Worm (Caenorhabditis elegans): ENCODE results near the gene F21D5.4.

DNA sequence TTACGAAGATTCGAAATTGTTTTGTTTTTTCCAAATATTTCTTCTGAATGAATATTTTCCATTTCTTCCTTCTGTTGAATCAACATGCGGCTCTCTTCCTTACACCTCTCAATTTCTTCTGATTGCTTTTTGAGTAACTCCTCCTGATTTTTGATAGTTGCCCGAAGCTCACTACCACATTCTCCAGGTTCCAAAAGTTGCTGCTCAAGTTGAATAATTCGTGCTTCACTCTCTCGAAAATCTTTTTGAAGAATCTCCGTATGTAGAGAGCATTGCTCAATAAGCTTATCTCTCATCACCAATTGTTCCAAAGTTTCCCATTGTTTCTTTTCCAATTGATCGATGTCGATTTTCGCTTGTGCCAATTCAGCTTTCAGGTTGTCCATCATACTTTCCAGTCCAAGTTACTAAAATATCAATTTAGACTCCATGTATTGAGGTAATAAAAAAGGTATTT is 34.9 kb downstream of the F21D5.4 start, which contains the start of gene F20C5.6:
- TF ChIP-seq snpc-4 (tag; optimal IDR thresholded peaks at IDR 0.05) (no peak), unc-39 (tag; optimal IDR thresholded peaks at IDR 0.05) (no peak), lsy-2 (tag; optimal IDR thresholded peaks at IDR 0.05) (no peak), nhr-25 (tag; optimal IDR thresholded peaks at IDR 0.05; ENCODE audit: borderline replicate concordance, insufficient read depth) (no peak), ceh-28 (tag; optimal IDR thresholded peaks at IDR 0.05) (no peak), pha-4 (GFP tag; IDR thresholded peaks at IDR 0.05) (no peak), pha-4 (tag; optimal IDR thresholded peaks at IDR 0.05) (no peak), saeg-2 (GFP tag; IDR thresholded peaks at IDR 0.05) (no peak), lir-3 (tag; optimal IDR thresholded peaks at IDR 0.05) (no peak), lin-39 (tag; optimal IDR thresholded peaks at IDR 0.05) (no peak)
